Fruit fly (Drosophila melanogaster) Kc167 (cell line): ENCODE results near the gene Sil1.

Source experiments
- Myc ChIP-seq: fragments of >200 bp; optimal IDR thresholded peaks from 2 replicates; lab custom pipeline; 2017; ENCODE audit warnings: missing external identifiers
- Sin3A ChIP-seq: fragments of >200 bp; optimal IDR thresholded peaks from 2 replicates; lab custom pipeline; 2018; ENCODE audit warnings: missing external identifiers

DNA sequence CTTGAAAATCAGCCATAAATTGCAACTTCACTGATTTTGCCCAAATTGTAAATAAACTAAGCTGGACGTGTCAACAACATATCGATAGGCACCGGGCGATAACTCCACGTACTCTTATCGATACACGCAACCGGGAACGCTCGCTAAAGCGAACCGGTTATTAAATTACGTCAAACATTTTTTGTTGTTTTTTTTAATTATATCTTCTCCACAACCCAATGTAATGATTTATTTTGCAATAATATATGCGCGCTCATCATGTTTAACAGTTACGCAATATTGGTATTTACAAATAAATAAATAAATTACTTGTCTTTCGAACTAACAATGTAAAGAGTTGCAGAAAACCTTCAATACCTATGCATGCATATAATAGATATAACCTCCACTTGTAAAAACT lies 20.2 kb downstream of the Sil1 start, which contains the start of gene Saysd1:
- TF ChIP-seq Myc (lab: Kevin White, UChicago) (no peak), Sin3A (no peak)
